Fruit fly (Drosophila melanogaster): ENCODE results near the gene Hsp60D.

The Hsp60D gene

DNA sequence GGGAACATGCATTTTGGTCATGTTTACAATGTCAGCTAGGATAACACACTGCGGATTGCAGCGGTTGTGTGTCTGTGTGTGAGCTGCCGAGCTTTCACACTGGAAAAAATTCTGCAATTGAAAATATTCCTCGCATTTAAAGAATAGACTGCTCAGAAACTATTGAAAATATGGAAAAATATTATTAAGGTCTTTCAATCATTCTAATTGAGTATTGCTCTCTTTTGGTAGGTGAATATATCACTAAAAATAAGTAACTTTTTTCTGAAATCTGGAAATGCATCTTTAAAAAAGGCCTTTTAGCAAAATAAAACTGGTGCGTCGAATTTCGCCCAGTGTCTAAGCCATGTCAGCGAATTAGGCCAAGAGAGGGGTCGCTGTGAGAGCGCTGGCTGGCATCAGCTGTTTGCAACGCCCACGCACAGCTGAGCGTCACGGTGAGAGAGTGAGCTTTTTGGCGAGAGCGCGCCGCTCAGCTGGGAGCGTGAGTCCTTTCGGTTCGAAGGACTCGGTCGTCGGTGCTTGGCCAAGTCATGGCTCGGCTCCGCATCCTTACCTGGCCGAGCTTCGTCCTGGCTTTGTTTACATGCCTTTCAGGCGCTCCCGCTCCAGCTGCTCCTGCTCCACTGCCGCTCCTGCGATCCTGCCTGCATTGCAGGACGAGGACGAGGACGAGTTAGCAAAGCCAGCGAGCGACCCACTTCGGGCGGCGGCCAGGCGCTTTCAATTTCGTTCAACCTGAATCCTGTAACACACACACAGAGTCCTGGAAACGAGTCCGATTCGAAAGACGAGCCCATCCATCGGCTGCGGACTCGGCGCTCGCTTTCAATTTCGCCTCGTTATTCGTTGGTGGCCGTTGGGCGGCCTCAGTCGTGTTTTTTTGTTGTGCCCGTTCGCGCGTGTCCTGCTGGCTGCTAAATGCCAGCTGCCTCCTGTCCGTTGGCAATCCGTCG is 11.9 kb upstream of the Hsp60D start, which contains the start of gene CG46308 (continued):
- TF ChIP-seq slp2 (GFP tag; optimal IDR thresholded peaks at IDR 0.05) (peak; percentile 5), Pdp1 (GFP tag; optimal IDR thresholded peaks at IDR 0.05) (peak in 1 of 2 experiments; percentile 31), Xbp1 (GFP tag; optimal IDR thresholded peaks at IDR 0.05) (peak; percentile 26), lab (GFP tag; optimal IDR thresholded peaks at IDR 0.05) (peak; percentile 66), slou (GFP tag; optimal IDR thresholded peaks at IDR 0.05) (peak; percentile 2), klu (GFP tag; IDR thresholded peaks at IDR 0.05) (no peak), Dek (tag; optimal IDR thresholded peaks at IDR 0.05) (peak; percentile 10), eve (GFP tag; optimal IDR thresholded peaks at IDR 0.05) (no peak), Deaf1 (tag; optimal IDR thresholded peaks at IDR 0.05) (peak; percentile 93), cas (GFP tag; IDR thresholded peaks at IDR 0.05) (no peak), CG2120 (GFP tag; optimal IDR thresholded peaks at IDR 0.05) (peak; percentile 73), CG10209 (GFP tag; optimal IDR thresholded peaks at IDR 0.05) (peak; percentile 43), CG15269 (tag; optimal IDR thresholded peaks at IDR 0.05) (peak; percentile 54), CG3281 (GFP tag; optimal IDR thresholded peaks at IDR 0.05) (peak; percentile 49), Trl (optimal IDR thresholded peaks at IDR 0.05) (peak in 1 of 2 experiments; percentile 33), Trl (GFP tag; optimal IDR thresholded peaks at IDR 0.05) (peak; percentile 16), tio (GFP tag; optimal IDR thresholded peaks at IDR 0.05) (peak; percentile 10), crc (GFP tag; optimal IDR thresholded peaks at IDR 0.05) (no peak), CG34376 (GFP tag; optimal IDR thresholded peaks at IDR 0.05) (peak; percentile 0), CG17385 (GFP tag; optimal IDR thresholded peaks at IDR 0.05) (peak; percentile 39), salm (tag; optimal IDR thresholded peaks at IDR 0.05) (no peak), HLH54F (GFP tag; optimal IDR thresholded peaks at IDR 0.05) (peak; percentile 20), CG34422 (GFP tag; IDR thresholded peaks at IDR 0.05) (no peak), Hsf (GFP tag; optimal IDR thresholded peaks at IDR 0.05) (peak; percentile 17), pita (GFP tag; optimal IDR thresholded peaks at IDR 0.05) (no peak), CG7556 (GFP tag; optimal IDR thresholded peaks at IDR 0.05) (peak; percentile 67), CG18599 (GFP tag; optimal IDR thresholded peaks at IDR 0.05) (peak; percentile 80), CG7839 (tag; optimal IDR thresholded peaks at IDR 0.05) (peak; percentile 57), gem (tag; optimal IDR thresholded peaks at IDR 0.05) (peak; percentile 52), sr (GFP tag; IDR thresholded peaks at IDR 0.05) (no peak), CG15514 (GFP tag; optimal IDR thresholded peaks at IDR 0.05) (peak; percentile 11), Oli (tag; optimal IDR thresholded peaks at IDR 0.05) (peak; percentile 8), CG12155 (GFP tag; optimal IDR thresholded peaks at IDR 0.05) (peak; percentile 19), Sry-δ (GFP tag; optimal IDR thresholded peaks at IDR 0.05) (no peak), dpn (GFP tag; optimal IDR thresholded peaks at IDR 0.05) (peak; percentile 14 to 28), lmd (GFP tag; IDR thresholded peaks at IDR 0.05) (peak; percentile 34; the same call in 1 of the 2 replicates), danr (GFP tag; IDR thresholded peaks at IDR 0.05) (no peak), CG3726 (GFP tag; IDR thresholded peaks at IDR 0.05) (no peak), Sin3A (optimal IDR thresholded peaks at IDR 0.05) (no peak), lilli (GFP tag; optimal IDR thresholded peaks at IDR 0.05) (peak; percentile 39), CG6854 (GFP tag; optimal IDR thresholded peaks at IDR 0.05) (peak; percentile 48), CG17186 (GFP tag; optimal IDR thresholded peaks at IDR 0.05) (no peak), CG9817 (tag; optimal IDR thresholded peaks at IDR 0.05) (peak; percentile 16), CG5180 (GFP tag; optimal IDR thresholded peaks at IDR 0.05) (no peak), CG18619 (GFP tag; optimal IDR thresholded peaks at IDR 0.05) (peak; percentile 28), Rfx (GFP tag; IDR thresholded peaks at IDR 0.05) (0 out of 2 replicates have a peak, but pooled peaks have one; percentile 10), CG13296 (GFP tag; optimal IDR thresholded peaks at IDR 0.05) (peak; percentile 43), Ets65A (GFP tag) (peak; percentile 68), CG1792 (GFP tag; optimal IDR thresholded peaks at IDR 0.05) (no peak)
